Fruit fly (Drosophila melanogaster) whole organism, pupa: ENCODE measurements around the gene CG3226.

ENCODE experiments used
- CG10348 ChIP-seq: fragments of 200-800 bp; sonication (Bioruptor generic); IDR thresholded peaks from 2 replicates; pipeline ENCODE4 v1.3.6; 2022; ENCODE audit warnings: missing biosample characterization, missing genetic modification characterization
- CG13204 ChIP-seq: fragments of 200-800 bp; sonication (Bioruptor generic); optimal IDR thresholded peaks from 2 replicates; lab custom pipeline; 2018; ENCODE audit warnings: missing biosample characterization, mild to moderate bottlenecking, missing genetic modification characterization, moderate library complexity
- CG14655 ChIP-seq: fragments of 200-800 bp; sonication (Bioruptor generic); optimal IDR thresholded peaks from 3 replicates; lab custom pipeline; 2017; ENCODE audit warnings: mild to moderate bottlenecking, missing biosample characterization, missing genetic modification reagents, missing genetic modification characterization
- CG17806 ChIP-seq: fragments of 200-800 bp; sonication (Bioruptor generic); optimal IDR thresholded peaks from 2 replicates; lab custom pipeline; 2018; ENCODE audit warnings: missing biosample characterization, mild to moderate bottlenecking, missing genetic modification characterization, moderate library complexity
- CG32121 ChIP-seq: fragments of 200-800 bp; sonication (Bioruptor generic); IDR thresholded peaks from 2 replicates; pipeline ENCODE4 v1.3.6; 2022; ENCODE audit warnings: missing biosample characterization, missing genetic modification characterization
- D1 ChIP-seq: fragments of 200-800 bp; sonication (Bioruptor generic); optimal IDR thresholded peaks from 2 replicates; lab custom pipeline; 2018; ENCODE audit warnings: missing biosample characterization, mild to moderate bottlenecking, missing genetic modification characterization, moderate library complexity
- Ets98B ChIP-seq: fragments of 200-800 bp; sonication (Bioruptor generic); IDR thresholded peaks from 2 replicates; pipeline ENCODE4 v1.3.6; 2022; ENCODE audit warnings: missing biosample characterization, missing genetic modification characterization
- Pif1A ChIP-seq: fragments of 200-800 bp; sonication (Bioruptor generic); optimal IDR thresholded peaks from 3 replicates; lab custom pipeline; 2016; ENCODE audit warnings: missing biosample characterization, missing genetic modification characterization
- Pif1B ChIP-seq: fragments of 200-800 bp; sonication (Bioruptor generic); optimal IDR thresholded peaks from 3 replicates; lab custom pipeline; 2016; ENCODE audit warnings: missing biosample characterization, missing genetic modification characterization
- Snoo ChIP-seq: fragments of 200-800 bp; sonication (Bioruptor generic); optimal IDR thresholded peaks from 3 replicates; lab custom pipeline; 2017; ENCODE audit warnings: missing biosample characterization, mild to moderate bottlenecking, missing genetic modification characterization, inconsistent platforms
- gl ChIP-seq: fragments of 200-800 bp; sonication (Bioruptor generic); optimal IDR thresholded peaks from 2 replicates; lab custom pipeline; 2018; ENCODE audit warnings: missing biosample characterization, mild to moderate bottlenecking, missing genetic modification characterization

dm6 chrX:6611831-6612230, 42.2 kb downstream of the CG3226 start:
- TF ChIP-seq CG10348 (GFP tag; lab: Robert Waterston, UW) (no peak), Pif1B (GFP tag; lab: Kevin White, UChicago) (no peak), D1 (tag; lab: Kevin White, UChicago) (no peak), CG17806 (tag; lab: Kevin White, UChicago) (no peak), CG14655 (GFP tag; lab: Kevin White, UChicago) (no peak), Snoo (tag; lab: Kevin White, UChicago) (no peak), Ets98B (GFP tag; lab: Robert Waterston, UW) (no peak), Pif1A (GFP tag; lab: Kevin White, UChicago) (no peak), CG13204 (GFP tag; lab: Kevin White, UChicago) (no peak), CG32121 (no peak), gl (tag; lab: Kevin White, UChicago) (no peak)
